Worm (Caenorhabditis elegans): ENCODE data around the gene hipr-1.

DNA sequence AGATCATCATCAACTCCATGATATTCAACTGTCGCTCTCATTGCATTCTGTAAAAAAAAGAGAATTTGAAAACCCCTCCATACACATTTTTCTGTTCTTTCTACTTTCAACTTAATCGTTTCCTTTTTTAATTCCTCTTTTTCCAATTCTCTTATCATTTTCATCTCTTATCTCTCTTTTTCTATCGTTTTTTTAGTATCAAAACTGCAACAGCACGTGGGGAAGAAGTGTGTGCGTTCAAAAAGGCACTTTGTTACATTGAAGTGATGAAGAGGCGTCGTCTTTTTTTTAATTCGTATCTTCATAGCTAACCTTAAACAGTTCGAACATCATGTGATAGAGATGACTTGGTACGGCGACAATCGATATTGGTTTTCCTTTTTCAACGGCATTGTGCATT, 19.1 kb downstream of the hipr-1 start:
- TF ChIP-seq unc-3 (GFP tag; conservative IDR thresholded peaks at IDR 0.05) (no peak), unc-3 (tag; optimal IDR thresholded peaks at IDR 0.05) (no peak), ceh-18 (tag; optimal IDR thresholded peaks at IDR 0.05) (no peak), pax-1 (tag; optimal IDR thresholded peaks at IDR 0.05) (no peak), pqm-1 (tag; optimal IDR thresholded peaks at IDR 0.05) (no peak), pat-9 (tag; optimal IDR thresholded peaks at IDR 0.05) (no peak), tbx-2 (tag; optimal IDR thresholded peaks at IDR 0.05) (no peak)
